Fruit fly (Drosophila melanogaster): Measurements from ENCODE around the gene CG3213.

DNA sequence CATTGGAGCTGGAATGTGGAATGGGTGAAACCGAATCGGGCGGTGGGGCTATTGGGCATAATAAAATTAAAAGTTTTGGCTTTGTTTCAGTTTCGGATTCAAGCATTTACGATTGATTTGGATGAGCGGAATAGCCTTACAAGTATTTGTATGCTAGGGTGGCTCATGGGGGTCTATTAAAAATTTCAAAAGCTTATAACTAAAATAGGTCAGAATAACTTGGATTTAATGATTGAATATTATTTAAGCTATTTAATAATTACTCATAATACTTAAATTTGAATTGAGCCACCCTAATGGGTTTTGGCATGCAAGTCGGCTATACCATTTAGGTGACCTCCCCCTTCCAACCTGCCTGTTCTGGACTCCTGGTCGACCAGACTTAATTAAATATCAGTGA lies 40.2 kb upstream of the CG3213 start:
- no peak for TF ChIP-seq Dll (GFP tag; IDR thresholded peaks at IDR 0.05; ENCODE audit: partially characterized antibody)
- no peak for TF ChIP-seq CG17829 (tag; optimal IDR thresholded peaks at IDR 0.05)
- no peak for TF ChIP-seq CG8924 (tag; optimal IDR thresholded peaks at IDR 0.05)
- no peak for TF ChIP-seq D19A (tag; optimal IDR thresholded peaks at IDR 0.05)
- no peak for TF ChIP-seq Dek (tag; optimal IDR thresholded peaks at IDR 0.05)
- no peak for TF ChIP-seq sim (GFP tag; IDR thresholded peaks at IDR 0.05)

Data from whole organism, embryonic.